Fruit fly (Drosophila melanogaster): ENCODE results near the gene tup.

tup gene

DNA sequence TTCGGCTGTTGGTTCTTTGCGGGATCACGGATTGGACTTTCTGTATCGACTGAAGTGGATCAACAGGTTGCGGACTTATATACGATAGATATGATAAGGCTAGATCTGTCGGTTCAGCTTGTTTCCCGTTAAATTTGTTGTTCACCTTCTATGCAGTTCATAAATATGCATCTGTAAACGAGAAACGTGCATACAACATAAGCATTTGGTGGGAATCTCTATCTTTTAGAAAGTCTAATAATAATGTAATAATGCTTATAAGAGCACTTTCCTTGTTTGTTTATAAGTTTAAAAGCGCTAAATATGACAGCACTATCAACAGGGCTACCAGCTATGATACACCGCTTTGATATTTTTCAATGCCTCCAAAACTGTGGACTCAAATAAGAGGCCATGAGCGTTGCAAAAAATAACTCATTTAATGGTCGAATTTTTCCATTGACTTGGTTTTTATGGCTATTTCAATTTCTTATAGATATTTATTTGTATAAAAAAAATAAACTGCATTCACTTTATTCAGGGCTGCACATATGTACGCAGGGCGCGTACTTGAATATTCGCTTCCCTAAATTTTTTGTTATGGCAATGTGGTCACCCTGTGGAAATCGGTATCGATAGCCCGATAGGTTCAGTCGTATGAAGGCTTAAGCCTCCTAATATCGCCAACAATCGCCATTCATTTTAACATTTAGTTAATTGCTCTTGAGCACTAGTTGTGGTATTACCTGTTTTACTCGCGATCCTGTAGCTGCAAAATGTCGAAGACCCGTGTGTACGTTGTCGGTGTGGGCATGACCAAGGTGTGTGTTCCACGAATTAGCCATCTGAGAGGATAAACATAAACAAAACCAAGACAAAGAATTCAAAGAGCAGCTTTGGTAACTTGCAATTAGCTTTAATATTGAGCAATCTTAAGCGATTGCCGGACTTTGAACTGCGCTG is 50.2 kb downstream of the tup start, which contains the start of the genes CG17597 and ScpX:
CG17597 (minus strand) TSS at position 567 of the 942 bp plus-strand sequence.
ScpX (plus strand) TSS at position 643 of the 942 bp plus-strand sequence.
- TF ChIP-seq CG14655 (GFP tag; optimal IDR thresholded peaks at IDR 0.05) (peak; percentile 52), Pif1B (GFP tag; optimal IDR thresholded peaks at IDR 0.05) (no peak), CG8301 (tag; optimal IDR thresholded peaks at IDR 0.05) (peak; percentile 23), Pif1A (GFP tag; optimal IDR thresholded peaks at IDR 0.05) (peak; percentile 69), CG4496 (GFP tag; IDR thresholded peaks at IDR 0.05) (0 out of 3 replicates have a peak, but pooled peaks have one; percentile 20), CG8159 (tag; optimal IDR thresholded peaks at IDR 0.05) (peak; percentile 65), EcR (GFP tag; optimal IDR thresholded peaks at IDR 0.05) (peak; percentile 27), CG9948 (tag; optimal IDR thresholded peaks at IDR 0.05) (peak; percentile 31), CG32121 (GFP tag; IDR thresholded peaks at IDR 0.05) (peak; percentile 23; the same call in 1 of the 2 replicates), CG10348 (GFP tag; IDR thresholded peaks at IDR 0.05) (no peak), CG34367 (tag; optimal IDR thresholded peaks at IDR 0.05) (peak; percentile 43), CG12605 (GFP tag; IDR thresholded peaks at IDR 0.05) (peak; percentile 53; the same call in 1 of the 2 replicates), D1 (tag; optimal IDR thresholded peaks at IDR 0.05) (no peak), gl (tag; optimal IDR thresholded peaks at IDR 0.05) (peak; percentile 64), Ets98B (GFP tag; IDR thresholded peaks at IDR 0.05) (peak; percentile 20; the same call in 1 of the 2 replicates), CG13204 (GFP tag; optimal IDR thresholded peaks at IDR 0.05) (no peak), CG17806 (tag; optimal IDR thresholded peaks at IDR 0.05) (peak; percentile 32), Snoo (tag; optimal IDR thresholded peaks at IDR 0.05) (peak; percentile 28), CG15710 (tag; optimal IDR thresholded peaks at IDR 0.05) (peak; percentile 55), fd96Ca (GFP tag; IDR thresholded peaks at IDR 0.05) (no peak), rn (GFP tag; IDR thresholded peaks at IDR 0.05) (no peak)

DNA sequence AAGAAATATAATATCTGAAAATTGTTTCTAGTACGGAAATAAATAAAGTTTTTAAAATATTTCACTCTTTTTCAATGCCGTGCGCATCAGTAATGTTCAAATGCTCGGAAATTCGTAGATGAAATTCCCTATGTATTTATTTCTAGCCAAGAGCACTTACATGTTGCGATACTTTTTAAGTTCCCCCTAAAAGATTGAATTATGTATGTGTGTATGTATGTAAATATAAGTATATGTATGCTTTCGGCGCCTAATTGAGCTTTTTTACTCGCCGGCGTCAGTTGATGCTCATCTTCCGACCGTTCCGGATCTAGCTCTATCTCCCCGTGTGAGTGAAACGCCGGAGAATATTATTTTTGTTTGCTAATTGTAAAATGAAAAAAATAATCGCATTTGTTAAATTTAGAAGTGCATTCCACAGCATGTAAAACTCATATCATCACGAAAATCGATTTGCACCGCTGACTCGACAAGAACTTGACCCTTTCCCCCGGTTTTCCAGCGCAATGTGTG is 54.5 kb downstream of the tup start, which contains the start of gene Ugt36E1:
Ugt36E1 (plus strand) TSS at position 275 of the 513 bp plus-strand sequence.
- TF ChIP-seq CG10348 (GFP tag; IDR thresholded peaks at IDR 0.05) (no peak), CG14655 (GFP tag; optimal IDR thresholded peaks at IDR 0.05) (no peak), D1 (tag; optimal IDR thresholded peaks at IDR 0.05) (no peak), Ets98B (GFP tag; IDR thresholded peaks at IDR 0.05) (no peak), gl (tag; optimal IDR thresholded peaks at IDR 0.05) (no peak), CG8159 (tag; optimal IDR thresholded peaks at IDR 0.05) (no peak), CG9948 (tag; optimal IDR thresholded peaks at IDR 0.05) (no peak), CG15710 (tag; optimal IDR thresholded peaks at IDR 0.05) (no peak), EcR (GFP tag; optimal IDR thresholded peaks at IDR 0.05) (no peak), CG32121 (GFP tag; IDR thresholded peaks at IDR 0.05) (no peak), Pif1B (GFP tag; optimal IDR thresholded peaks at IDR 0.05) (no peak), CG4496 (GFP tag; IDR thresholded peaks at IDR 0.05) (no peak), fd96Ca (GFP tag; IDR thresholded peaks at IDR 0.05) (no peak), CG8301 (tag; optimal IDR thresholded peaks at IDR 0.05) (no peak), Snoo (tag; optimal IDR thresholded peaks at IDR 0.05) (no peak), CG13204 (GFP tag; optimal IDR thresholded peaks at IDR 0.05) (no peak)

DNA sequence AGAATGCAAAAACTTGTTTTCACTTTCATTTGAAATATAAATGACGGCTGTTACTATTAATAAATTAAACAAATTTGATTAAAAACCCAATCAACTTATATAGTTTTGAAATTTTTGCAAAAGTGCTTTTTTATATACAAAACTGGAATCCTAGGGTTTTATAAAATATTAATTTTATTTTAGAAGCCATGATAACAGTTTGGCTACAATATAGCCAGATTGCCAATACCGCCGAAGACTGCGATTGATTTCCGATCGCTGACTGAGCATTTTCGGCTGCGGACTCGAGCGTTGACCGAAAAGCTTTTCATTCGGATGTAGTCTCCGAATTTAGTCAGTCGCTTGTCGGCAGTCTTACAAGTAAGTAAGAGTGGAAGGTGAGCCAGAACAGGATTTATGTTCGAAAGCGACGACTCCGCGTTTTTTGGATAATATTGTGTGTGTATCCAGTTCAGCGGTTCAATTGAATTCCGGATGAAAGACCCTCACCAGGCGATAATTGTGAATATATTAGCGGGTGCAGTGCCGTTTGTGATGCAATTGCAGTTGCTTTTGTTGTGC is 57.7 kb downstream of the tup start, which contains the start of gene Ugt36D1:
Ugt36D1 (plus strand) TSS at position 306 of the 561 bp plus-strand sequence.
- peak; percentile 48; the same call in 1 of the 3 replicates for TF ChIP-seq CG4496 (GFP tag; IDR thresholded peaks at IDR 0.05)
- TF ChIP-seq CG12605 (GFP tag; IDR thresholded peaks at IDR 0.05): no peak
- no peak for TF ChIP-seq CG13204 (GFP tag; optimal IDR thresholded peaks at IDR 0.05)
- no peak for TF ChIP-seq CG34367 (tag; optimal IDR thresholded peaks at IDR 0.05)
- peak; percentile 80 for TF ChIP-seq EcR (GFP tag; optimal IDR thresholded peaks at IDR 0.05)
- TF ChIP-seq Snoo (tag; optimal IDR thresholded peaks at IDR 0.05): peak; percentile 25
- peak; percentile 27 for TF ChIP-seq Pif1B (GFP tag; optimal IDR thresholded peaks at IDR 0.05)
- peak; percentile 31; the same call in 1 of the 2 replicates for TF ChIP-seq Ets98B (GFP tag; IDR thresholded peaks at IDR 0.05)
- TF ChIP-seq CG32121 (GFP tag; IDR thresholded peaks at IDR 0.05): 0 out of 2 replicates have a peak, but pooled peaks have one; percentile 20
- no peak for TF ChIP-seq D1 (tag; optimal IDR thresholded peaks at IDR 0.05)

DNA sequence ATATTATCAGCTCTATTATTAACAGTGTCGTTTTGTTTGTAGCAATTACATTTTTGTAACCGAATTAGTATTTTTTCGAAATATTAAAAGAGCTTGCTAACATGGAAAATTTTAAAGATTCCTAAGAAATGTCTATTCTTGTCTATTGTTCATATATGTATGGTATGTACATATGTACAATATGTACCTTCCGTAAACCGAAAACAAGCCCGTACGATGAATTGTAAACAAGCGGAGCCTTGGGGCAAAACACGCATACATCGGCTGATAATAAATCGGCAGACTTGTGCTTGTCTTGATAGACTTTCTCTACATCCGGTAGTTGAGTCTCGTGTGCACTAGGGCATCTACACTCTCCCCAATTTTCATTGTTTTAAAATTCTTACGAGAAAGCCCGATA is 58.3 kb downstream of the tup start:
- TF ChIP-seq CG10348 (GFP tag; IDR thresholded peaks at IDR 0.05) (no peak), CG9948 (tag; optimal IDR thresholded peaks at IDR 0.05) (no peak), CG34367 (tag; optimal IDR thresholded peaks at IDR 0.05) (no peak), CG17806 (tag; optimal IDR thresholded peaks at IDR 0.05) (no peak), CG32121 (GFP tag; IDR thresholded peaks at IDR 0.05) (no peak), CG14655 (GFP tag; optimal IDR thresholded peaks at IDR 0.05) (no peak), Snoo (tag; optimal IDR thresholded peaks at IDR 0.05) (no peak), EcR (GFP tag; optimal IDR thresholded peaks at IDR 0.05) (no peak), CG8159 (tag; optimal IDR thresholded peaks at IDR 0.05) (no peak)

DNA sequence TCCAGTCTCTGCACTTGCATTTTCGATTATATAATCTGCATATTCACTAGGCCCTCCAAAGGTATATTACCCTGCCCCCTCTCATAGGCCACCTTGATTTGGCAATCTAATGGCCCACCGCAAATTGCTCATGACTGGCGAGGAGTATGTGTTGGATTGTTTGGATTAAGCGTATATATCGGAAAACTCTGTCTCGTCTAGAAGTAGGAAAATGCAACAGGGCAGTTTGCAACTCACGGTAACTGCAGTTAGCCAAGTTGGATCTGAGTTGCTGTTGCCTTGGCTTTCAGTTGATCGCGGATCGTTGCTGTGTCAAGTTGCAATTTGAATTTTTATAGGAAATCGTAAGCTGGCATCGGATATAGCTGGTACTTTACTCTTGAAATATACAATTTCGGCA is 62.0 kb downstream of the tup start, which contains the start of gene Ugt36F1:
Ugt36F1 (plus strand) TSS at position 301 of the 400 bp plus-strand sequence.
- TF ChIP-seq D1 (tag; optimal IDR thresholded peaks at IDR 0.05): no peak
- TF ChIP-seq CG17806 (tag; optimal IDR thresholded peaks at IDR 0.05): no peak
- no peak for TF ChIP-seq Pif1B (GFP tag; optimal IDR thresholded peaks at IDR 0.05)
- no peak for TF ChIP-seq CG13204 (GFP tag; optimal IDR thresholded peaks at IDR 0.05)
- no peak for TF ChIP-seq Pif1A (GFP tag; optimal IDR thresholded peaks at IDR 0.05)
- TF ChIP-seq CG10348 (GFP tag; IDR thresholded peaks at IDR 0.05): no peak
- no peak for TF ChIP-seq CG4496 (GFP tag; IDR thresholded peaks at IDR 0.05)
- TF ChIP-seq Snoo (tag; optimal IDR thresholded peaks at IDR 0.05): no peak
- no peak for TF ChIP-seq EcR (GFP tag; optimal IDR thresholded peaks at IDR 0.05)
- TF ChIP-seq CG14655 (GFP tag; optimal IDR thresholded peaks at IDR 0.05): no peak
- no peak for TF ChIP-seq CG8301 (tag; optimal IDR thresholded peaks at IDR 0.05)
- TF ChIP-seq CG15710 (tag; optimal IDR thresholded peaks at IDR 0.05): no peak
- no peak for TF ChIP-seq CG12605 (GFP tag; IDR thresholded peaks at IDR 0.05)
- TF ChIP-seq CG32121 (GFP tag; IDR thresholded peaks at IDR 0.05): no peak
- no peak for TF ChIP-seq rn (GFP tag; IDR thresholded peaks at IDR 0.05)
- TF ChIP-seq CG34367 (tag; optimal IDR thresholded peaks at IDR 0.05): no peak

Measured in whole organism, pupa.